Fruit fly (Drosophila melanogaster) Kc167 (cell line): Measurements from ENCODE around the gene Sec71.

Experiments used
- Myc ChIP-seq: fragments of >200 bp; optimal IDR thresholded peaks from 2 replicates; lab custom pipeline; 2017; ENCODE audit warnings: missing external identifiers
- Sin3A ChIP-seq: fragments of >200 bp; optimal IDR thresholded peaks from 2 replicates; lab custom pipeline; 2018; ENCODE audit warnings: missing external identifiers
- h ChIP-seq: fragments of >200 bp; optimal IDR thresholded peaks from 3 replicates; lab custom pipeline; 2018; ENCODE audit warnings: missing external identifiers
- insv ChIP-seq: fragments of >200 bp; optimal IDR thresholded peaks from 3 replicates; lab custom pipeline; 2018; ENCODE audit warnings: missing external identifiers
- psq ChIP-seq: fragments of >200 bp; optimal IDR thresholded peaks from 2 replicates; lab custom pipeline; 2017; ENCODE audit warnings: missing external identifiers
- ttk ChIP-seq: sonication (Bioruptor generic); optimal IDR thresholded peaks from 2 replicates; lab custom pipeline; 2017; ENCODE audit warnings: missing external identifiers

The Sec71 gene

DNA sequence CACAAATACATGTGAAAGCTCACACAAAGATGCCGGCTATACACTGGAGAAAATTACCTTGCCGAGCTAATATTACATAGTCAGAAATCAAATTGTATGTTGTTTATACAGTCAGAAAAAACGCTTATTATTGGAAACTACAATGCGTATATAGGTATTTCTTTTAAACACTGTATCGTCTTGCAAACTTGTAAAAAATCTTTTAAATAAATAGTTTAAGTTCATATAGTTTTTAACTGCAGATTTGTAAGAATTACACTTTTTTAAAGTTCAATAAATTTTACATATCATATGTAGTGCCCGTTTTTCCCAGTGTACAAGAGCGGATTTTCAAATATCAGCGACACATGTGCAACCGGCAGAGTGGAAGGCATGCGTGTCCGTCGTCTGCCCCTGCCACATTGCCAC, 46.4 kb downstream of the Sec71 start:
- TF ChIP-seq h (lab: Kevin White, UChicago) (no peak), Sin3A (lab: Kevin White, UChicago) (no peak), Myc (lab: Kevin White, UChicago) (no peak), psq (no peak), insv (no peak), ttk (lab: Kevin White, UChicago) (no peak)

DNA sequence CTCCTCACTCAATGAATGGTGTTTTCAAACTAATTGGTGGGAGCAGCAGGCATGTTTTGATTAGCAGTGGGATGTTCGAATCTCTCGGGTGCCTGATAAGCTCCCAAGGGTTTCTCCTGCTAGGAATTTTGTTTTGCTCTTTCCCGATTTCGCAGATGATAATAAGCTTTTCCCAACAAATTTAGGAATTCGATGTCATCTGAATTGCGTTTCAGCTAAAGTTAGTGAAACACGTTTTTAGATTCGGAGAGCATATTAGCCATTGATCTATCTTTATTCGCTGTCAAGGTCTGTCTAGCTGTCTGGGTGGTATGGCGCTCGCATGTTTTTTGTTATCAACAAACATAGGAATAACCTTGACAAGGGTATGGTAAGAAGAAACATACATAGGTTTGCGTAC, 48.2 kb downstream of the Sec71 start, which contains the start of gene CG33307:
Gene CG33307 (minus strand): TSS at position 13 of the 400 bp plus-strand sequence.
- TF ChIP-seq Sin3A (lab: Kevin White, UChicago) (no peak), insv (no peak), ttk (lab: Kevin White, UChicago) (no peak), h (lab: Kevin White, UChicago) (no peak), Myc (lab: Kevin White, UChicago) (no peak), psq (no peak)

DNA sequence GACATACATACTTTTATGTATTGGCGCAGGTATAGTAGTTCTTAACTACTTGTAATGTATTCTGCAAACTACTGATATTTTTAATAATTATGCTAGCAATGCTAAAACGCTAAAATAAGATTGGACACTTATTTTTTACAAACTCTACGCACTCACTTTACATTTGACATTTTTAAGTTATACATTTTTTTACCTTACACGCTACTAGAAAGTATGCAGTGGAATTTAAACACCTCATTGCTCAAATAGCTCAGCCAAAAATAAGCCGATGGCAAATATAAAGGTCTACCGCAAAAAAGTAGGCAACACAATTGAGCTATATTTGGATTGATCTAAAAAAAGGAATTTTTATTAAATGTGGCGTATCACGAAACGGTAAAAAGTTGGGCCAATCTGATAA, 48.8 kb downstream of the Sec71 start:
- TF ChIP-seq psq (no peak), insv (no peak), Sin3A (lab: Kevin White, UChicago) (no peak), Myc (lab: Kevin White, UChicago) (no peak)

DNA sequence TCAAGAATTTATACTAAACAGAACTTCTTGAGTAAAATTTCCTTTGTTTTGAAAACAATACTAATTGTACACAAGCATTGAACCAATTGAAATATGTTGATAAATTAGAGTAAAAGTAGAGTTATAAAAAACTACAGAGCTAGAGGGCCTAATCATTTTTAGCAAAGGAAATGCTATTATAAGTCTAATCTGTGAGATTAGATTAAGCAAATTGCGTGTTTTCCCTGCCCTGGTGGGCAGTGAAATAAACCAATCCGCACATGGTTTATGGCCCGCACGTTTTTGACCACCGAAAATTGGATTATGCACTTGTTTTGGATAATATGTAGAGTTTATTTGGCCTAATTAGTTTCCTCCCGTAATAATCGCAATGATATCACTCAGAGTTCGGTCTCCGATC, 49.3 kb downstream of the Sec71 start:
- no peak for TF ChIP-seq insv
- TF ChIP-seq ttk (lab: Kevin White, UChicago): no peak
- no peak for TF ChIP-seq h (lab: Kevin White, UChicago)
- no peak for TF ChIP-seq Myc (lab: Kevin White, UChicago)
- no peak for TF ChIP-seq Sin3A (lab: Kevin White, UChicago)
- no peak for TF ChIP-seq psq

DNA sequence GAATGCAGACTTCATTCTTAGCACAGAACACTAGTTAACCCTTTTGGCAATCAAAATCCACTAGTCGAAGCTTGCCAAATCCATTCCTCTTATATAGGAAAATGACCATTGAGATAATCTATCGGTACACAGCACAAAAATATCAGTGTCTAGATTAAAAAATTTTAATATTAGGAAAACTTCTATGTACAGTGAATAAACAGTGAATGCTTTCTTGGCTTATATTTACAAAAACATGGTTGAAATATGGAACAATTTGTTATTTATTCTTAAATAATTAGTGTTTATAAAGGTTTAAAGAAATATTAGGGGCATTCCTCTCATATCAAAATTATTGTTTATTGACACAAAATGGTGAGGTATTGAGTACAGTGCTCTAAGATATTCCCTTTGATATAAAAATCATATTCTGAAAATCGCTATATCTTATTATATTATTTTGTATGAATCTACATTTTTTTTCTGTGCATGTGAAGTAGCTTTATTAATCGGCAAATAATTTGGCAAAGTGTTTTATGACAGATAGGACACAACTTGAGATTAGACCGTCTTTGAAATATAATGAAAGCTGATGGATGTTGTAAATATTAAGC, 50.5 kb downstream of the Sec71 start, which contains the start of gene CG33306:
Gene CG33306 (minus strand): TSS at position 51 of the 593 bp plus-strand sequence.
- TF ChIP-seq Myc (lab: Kevin White, UChicago) (no peak), h (lab: Kevin White, UChicago) (no peak), psq (no peak), Sin3A (lab: Kevin White, UChicago) (no peak), ttk (lab: Kevin White, UChicago) (no peak), insv (no peak)

DNA sequence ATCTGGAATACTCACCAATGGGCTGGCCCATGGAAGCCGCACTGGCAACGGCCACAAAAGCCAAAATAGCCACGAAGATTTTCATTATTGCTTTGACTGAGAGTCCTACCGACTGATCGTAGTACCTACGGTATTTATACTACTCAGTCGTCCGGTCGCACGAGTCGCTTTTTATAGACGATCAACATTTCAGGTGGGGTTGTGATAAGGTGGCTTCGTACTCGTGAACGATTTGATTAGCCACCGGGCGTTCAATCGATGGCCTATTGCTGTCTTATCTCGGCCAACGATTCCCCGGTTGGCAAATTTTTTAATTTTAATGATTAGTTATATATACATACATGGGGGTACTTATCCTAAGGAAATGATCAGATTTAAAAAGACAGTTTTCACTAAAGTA, 51.9 kb downstream of the Sec71 start, which contains the start of gene CG8997:
Gene CG8997 (minus strand): TSS at position 148 of the 400 bp plus-strand sequence.
- TF ChIP-seq insv (no peak), Sin3A (lab: Kevin White, UChicago) (no peak), ttk (lab: Kevin White, UChicago) (no peak), Myc (lab: Kevin White, UChicago) (no peak), psq (no peak), h (lab: Kevin White, UChicago) (no peak)

DNA sequence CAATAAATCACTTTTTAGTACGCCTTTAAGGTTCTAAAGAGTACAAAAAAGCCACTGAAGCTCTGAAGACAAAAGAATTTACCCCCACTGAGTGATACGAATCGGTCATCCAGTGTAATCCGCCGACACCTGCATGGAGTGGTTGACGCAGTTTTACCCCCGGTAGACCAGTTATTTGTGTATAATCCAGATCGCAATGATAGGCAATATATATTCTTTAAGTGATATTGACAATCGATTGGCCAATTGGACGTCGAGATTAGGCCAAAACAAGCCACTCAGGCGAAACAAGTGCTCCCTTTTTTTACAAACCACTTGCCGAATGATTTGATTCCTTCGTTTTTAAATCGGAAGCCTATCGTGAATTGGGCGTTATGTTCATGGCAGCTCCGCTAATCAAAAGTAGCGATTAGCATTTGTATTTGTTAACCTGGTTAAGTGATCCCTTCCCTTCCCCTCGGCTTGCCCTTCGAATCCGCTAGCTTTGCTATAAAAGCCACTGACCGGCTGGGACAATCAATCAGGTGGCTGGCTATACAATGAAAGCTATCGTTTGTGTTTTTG, 53.0 kb downstream of the Sec71 start, which contains the start of gene CG7916:
Gene CG7916 (plus strand): TSS at position 514 of the 564 bp plus-strand sequence.
- TF ChIP-seq Myc (lab: Kevin White, UChicago) (no peak), h (lab: Kevin White, UChicago) (no peak), ttk (lab: Kevin White, UChicago) (no peak), psq (no peak)

DNA sequence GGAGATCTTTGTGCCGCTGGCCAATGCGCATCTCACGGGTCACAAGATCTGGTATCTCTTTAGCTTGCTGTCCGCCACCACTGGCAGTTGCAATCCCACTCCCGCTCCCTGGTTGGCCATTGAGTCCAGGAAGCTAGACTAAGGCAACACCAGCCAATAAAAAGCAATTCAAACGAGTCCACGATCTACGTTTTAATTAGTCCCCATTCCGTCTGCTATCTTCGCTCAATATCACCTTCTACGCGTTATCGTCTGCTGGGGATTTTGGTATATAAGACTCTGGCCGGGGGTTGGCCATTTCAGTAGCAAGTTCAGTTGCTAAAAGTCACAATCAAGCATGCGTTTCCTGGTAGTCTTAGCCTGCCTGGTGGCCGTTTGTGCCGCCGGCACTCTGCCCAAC, 54.3 kb downstream of the Sec71 start, which contains the start of gene CG7953:
Gene CG7953 (plus strand): TSS at position 301 of the 400 bp plus-strand sequence.
- TF ChIP-seq Myc (lab: Kevin White, UChicago) (no peak), Sin3A (lab: Kevin White, UChicago) (no peak), insv (no peak), h (lab: Kevin White, UChicago) (no peak), ttk (lab: Kevin White, UChicago) (no peak), psq (no peak)

DNA sequence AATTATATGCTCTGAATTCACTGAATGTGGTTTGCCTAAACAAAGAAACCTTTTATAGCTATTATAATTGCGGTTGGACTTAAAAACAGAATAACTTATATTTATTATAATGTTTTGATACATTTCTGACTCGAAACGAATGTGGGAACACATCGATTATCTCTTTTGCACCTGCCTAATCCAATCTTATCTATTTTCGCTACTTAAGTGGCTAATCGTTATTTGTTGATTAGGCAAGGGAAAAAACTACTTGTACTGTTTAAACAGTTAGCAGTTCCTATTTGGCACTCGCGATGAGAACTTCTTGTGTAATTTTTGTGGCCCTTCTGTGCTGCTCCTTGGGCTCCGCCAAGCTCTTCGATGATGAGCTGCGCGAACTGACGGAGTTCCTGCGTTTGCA, 55.8 kb downstream of the Sec71 start, which contains the start of gene CG7968:
Gene CG7968 (plus strand): TSS at position 276 of the 400 bp plus-strand sequence.
- TF ChIP-seq Myc (lab: Kevin White, UChicago) (no peak), Sin3A (lab: Kevin White, UChicago) (no peak), ttk (lab: Kevin White, UChicago) (no peak), psq (no peak), insv (no peak), h (lab: Kevin White, UChicago) (no peak)
